Worm (Caenorhabditis elegans): Measurements from ENCODE around the gene twk-33.

twk-33 gene

ce11 chrV:17732516-17732915 lies 18.3 kb upstream of the twk-33 start, which contains the start of gene twk-42:
TSS of gene twk-42 (minus strand) at chrV:17732616.
- TF ChIP-seq mep-1 (tag; optimal IDR thresholded peaks at IDR 0.05): no peak
- TF ChIP-seq zip-2 (tag; optimal IDR thresholded peaks at IDR 0.05): no peak
- no peak for TF ChIP-seq ctbp-1 (GFP tag; IDR thresholded peaks at IDR 0.05)
- TF ChIP-seq tag-97 (GFP tag; IDR thresholded peaks at IDR 0.05): no peak

ce11 chrV:17728757-17729156 lies 14.6 kb upstream of the twk-33 start:
- no peak for TF ChIP-seq tra-1 (GFP tag; IDR thresholded peaks at IDR 0.05)
- TF ChIP-seq unc-62 (GFP tag; optimal IDR thresholded peaks at IDR 0.05 in 1 of 2): peak in 1 of 2 experiments; percentile 96
- no peak for TF ChIP-seq unc-62 (tag; optimal IDR thresholded peaks at IDR 0.05)
- no peak for TF ChIP-seq nhr-6 (tag; optimal IDR thresholded peaks at IDR 0.05)
- TF ChIP-seq lin-1 (GFP tag; IDR thresholded peaks at IDR 0.05): no peak
- no peak for TF ChIP-seq spr-1 (tag; optimal IDR thresholded peaks at IDR 0.05)
- no peak for TF ChIP-seq lin-39 (tag; optimal IDR thresholded peaks at IDR 0.05)
- TF ChIP-seq hlh-11 (tag; optimal IDR thresholded peaks at IDR 0.05): peak; percentile 38
- TF ChIP-seq attf-4 (tag; optimal IDR thresholded peaks at IDR 0.05): no peak
- TF ChIP-seq F37D6.2 (tag; optimal IDR thresholded peaks at IDR 0.05): no peak
- TF ChIP-seq F49E8.2 (tag; optimal IDR thresholded peaks at IDR 0.05; ENCODE audit: borderline replicate concordance): no peak
- peak; percentile 60 for TF ChIP-seq nhr-11 (tag; optimal IDR thresholded peaks at IDR 0.05)
- TF ChIP-seq Y75B8A.6 (GFP tag; IDR thresholded peaks at IDR 0.05): no peak
- TF ChIP-seq unc-39 (tag; optimal IDR thresholded peaks at IDR 0.05): no peak
- no peak for TF ChIP-seq lsy-2 (tag; optimal IDR thresholded peaks at IDR 0.05)
- TF ChIP-seq mdl-1 (tag; optimal IDR thresholded peaks at IDR 0.05): no peak
- peak in 1 of 2 experiments; percentile 40 for TF ChIP-seq daf-16 (GFP tag; optimal IDR thresholded peaks at IDR 0.05)
- TF ChIP-seq daf-16 (tag; optimal IDR thresholded peaks at IDR 0.05): no peak
- TF ChIP-seq lin-13 (GFP tag; optimal IDR thresholded peaks at IDR 0.05): no peak
- TF ChIP-seq madf-5 (GFP tag; IDR thresholded peaks at IDR 0.05): no peak
- TF ChIP-seq ZK337.2 (GFP tag; IDR thresholded peaks at IDR 0.05): no peak
- TF ChIP-seq daf-19 (GFP tag; conservative IDR thresholded peaks at IDR 0.05): no peak
- TF ChIP-seq ces-1 (GFP tag; optimal IDR thresholded peaks at IDR 0.05): no peak
- 0 out of 2 replicates have a peak, but pooled peaks have one; percentile 29 for TF ChIP-seq ceh-20 (GFP tag; IDR thresholded peaks at IDR 0.05)
- no peak for TF ChIP-seq zip-2 (tag; optimal IDR thresholded peaks at IDR 0.05)
- no peak for TF ChIP-seq dmd-8 (GFP tag; IDR thresholded peaks at IDR 0.05)
- no peak for TF ChIP-seq ztf-11 (tag; optimal IDR thresholded peaks at IDR 0.05)
- no peak for TF ChIP-seq fos-1 (tag; optimal IDR thresholded peaks at IDR 0.05)
- TF ChIP-seq nhr-25 (tag; optimal IDR thresholded peaks at IDR 0.05; ENCODE audit: borderline replicate concordance, insufficient read depth): no peak
- no peak for TF ChIP-seq mes-2 (tag; optimal IDR thresholded peaks at IDR 0.05; ENCODE audit: poor library complexity, severe bottlenecking)
- TF ChIP-seq T26A8.4 (GFP tag; IDR thresholded peaks at IDR 0.05): no peak
- TF ChIP-seq ceh-82 (tag; optimal IDR thresholded peaks at IDR 0.05): no peak
- no peak for TF ChIP-seq ZK546.5 (tag; optimal IDR thresholded peaks at IDR 0.05)
- TF ChIP-seq lin-15B (tag; optimal IDR thresholded peaks at IDR 0.05): no peak
- no peak for TF ChIP-seq ctbp-1 (GFP tag; IDR thresholded peaks at IDR 0.05)
- no peak for TF ChIP-seq cey-2 (tag; optimal IDR thresholded peaks at IDR 0.05; ENCODE audit: borderline replicate concordance, insufficient read depth)
- TF ChIP-seq sdz-12 (GFP tag; optimal IDR thresholded peaks at IDR 0.05): no peak
- TF ChIP-seq dve-1 (tag; optimal IDR thresholded peaks at IDR 0.05; ENCODE audit: insufficient read depth): no peak

ce11 chrV:17728336-17728735 lies 14.2 kb upstream of the twk-33 start:
- TF ChIP-seq zfp-3 (GFP tag; conservative IDR thresholded peaks at IDR 0.05): no peak
- no peak for TF ChIP-seq ceh-32 (tag; optimal IDR thresholded peaks at IDR 0.05; ENCODE audit: poor library complexity)
- TF ChIP-seq madf-9 (GFP tag; conservative IDR thresholded peaks at IDR 0.05): no peak
- TF ChIP-seq lin-15B (tag; optimal IDR thresholded peaks at IDR 0.05): no peak
- TF ChIP-seq nhr-25 (tag; optimal IDR thresholded peaks at IDR 0.05; ENCODE audit: borderline replicate concordance, insufficient read depth): no peak
- no peak for TF ChIP-seq tag-97 (GFP tag; IDR thresholded peaks at IDR 0.05)
- TF ChIP-seq mdt-29 (GFP tag; IDR thresholded peaks at IDR 0.05): no peak
- no peak for TF ChIP-seq zag-1 (tag; optimal IDR thresholded peaks at IDR 0.05)
- no peak for TF ChIP-seq unc-62 (GFP tag; optimal IDR thresholded peaks at IDR 0.05 in 1 of 2)
- TF ChIP-seq unc-62 (tag; optimal IDR thresholded peaks at IDR 0.05): no peak
- TF ChIP-seq nhr-6 (tag; optimal IDR thresholded peaks at IDR 0.05): no peak
- TF ChIP-seq sdz-12 (GFP tag; optimal IDR thresholded peaks at IDR 0.05): no peak
- TF ChIP-seq unc-130 (GFP tag; optimal IDR thresholded peaks at IDR 0.05): no peak
- TF ChIP-seq aly-2 (tag; optimal IDR thresholded peaks at IDR 0.05): no peak
- no peak for TF ChIP-seq ceh-28 (tag; optimal IDR thresholded peaks at IDR 0.05)
- no peak for TF ChIP-seq ztf-11 (tag; optimal IDR thresholded peaks at IDR 0.05)
- no peak for TF ChIP-seq Y105C5A.15 (GFP tag; IDR thresholded peaks at IDR 0.05)
- no peak for TF ChIP-seq saeg-2 (GFP tag; IDR thresholded peaks at IDR 0.05)
